Fruit fly (Drosophila melanogaster) whole organism, embryonic: ENCODE measurements around the gene CG5828.

Experiments
- Ada2b ChIP-seq: fragments of 200-800 bp; sonication (Bioruptor generic); IDR thresholded peaks from 2 replicates; pipeline ENCODE4 v1.3.6; 2022; ENCODE audit warnings: missing biosample characterization, missing genetic modification characterization
- Atf3 ChIP-seq: fragments of 200-800 bp; sonication (Bioruptor generic); optimal IDR thresholded peaks from 3 replicates; lab custom pipeline; 2016; ENCODE audit warnings: missing biosample characterization, missing genetic modification characterization
- B-H2 ChIP-seq: fragments of 200-800 bp; sonication (Bioruptor generic); optimal IDR thresholded peaks from 2 replicates; lab custom pipeline; 2018; ENCODE audit warnings: missing biosample characterization, mild to moderate bottlenecking, missing genetic modification characterization
- Bgb ChIP-seq: fragments of 200-800 bp; sonication (Bioruptor generic); IDR thresholded peaks from 2 replicates; pipeline ENCODE4 v1.3.6; 2022; ENCODE audit warnings: missing biosample characterization, missing genetic modification characterization; ENCODE audit not compliant: partially characterized antibody
- CG10979 ChIP-seq: fragments of 200-800 bp; sonication (Bioruptor generic); optimal IDR thresholded peaks from 2 replicates; lab custom pipeline; 2018; ENCODE audit warnings: missing biosample characterization, mild to moderate bottlenecking, missing genetic modification characterization, moderate library complexity
- CG1233 ChIP-seq: fragments of 200-800 bp; sonication (Bioruptor generic); optimal IDR thresholded peaks from 4 replicates; lab custom pipeline; 2018; ENCODE audit warnings: missing biosample characterization, mild to moderate bottlenecking, missing genetic modification characterization
- CG12744 ChIP-seq: fragments of 200-800 bp; sonication (Bioruptor generic); optimal IDR thresholded peaks from 2 replicates; lab custom pipeline; 2016; ENCODE audit warnings: missing biosample characterization, missing genetic modification characterization
- CG12942 ChIP-seq: fragments of 200-800 bp; sonication (Bioruptor generic); optimal IDR thresholded peaks from 3 replicates; lab custom pipeline; 2016; ENCODE audit warnings: missing biosample characterization, missing genetic modification characterization
- CG13894 ChIP-seq: fragments of 200-800 bp; sonication (Bioruptor generic); optimal IDR thresholded peaks from 3 replicates; lab custom pipeline; 2018; ENCODE audit warnings: missing biosample characterization, mild to moderate bottlenecking, missing genetic modification characterization, moderate library complexity
- CG14441 ChIP-seq: fragments of 200-800 bp; sonication (Bioruptor generic); IDR thresholded peaks from 2 replicates; pipeline ENCODE4 v1.3.6; 2022; ENCODE audit warnings: missing biosample characterization, missing genetic modification characterization
- CG15073 ChIP-seq: fragments of 200-800 bp; sonication (Bioruptor generic); optimal IDR thresholded peaks from 2 replicates; lab custom pipeline; 2016; ENCODE audit warnings: missing biosample characterization, missing genetic modification characterization
- CG16779 ChIP-seq: fragments of 200-800 bp; sonication (Bioruptor generic); IDR thresholded peaks from 2 replicates; pipeline ENCODE4 v1.3.6; 2022; ENCODE audit warnings: missing biosample characterization, missing genetic modification characterization
- CG2120 ChIP-seq: fragments of 200-800 bp; sonication (Bioruptor generic); optimal IDR thresholded peaks from 3 replicates; lab custom pipeline; 2016; ENCODE audit warnings: missing biosample characterization, missing genetic modification characterization
- CG2129 ChIP-seq: fragments of 200-800 bp; sonication (Bioruptor generic); IDR thresholded peaks from 2 replicates; pipeline ENCODE4 v1.3.6; 2022; ENCODE audit warnings: missing biosample characterization, missing genetic modification characterization; ENCODE audit not compliant: partially characterized antibody
- CG34224 ChIP-seq: fragments of 200-800 bp; sonication (Bioruptor generic); IDR thresholded peaks from 3 replicates; pipeline ENCODE4 v1.3.6; 2022; ENCODE audit warnings: missing biosample characterization, missing genetic modification characterization; ENCODE audit not compliant: partially characterized antibody
- CG34422 ChIP-seq: fragments of 200-800 bp; sonication (Bioruptor generic); IDR thresholded peaks from 3 replicates; pipeline ENCODE4 v1.3.6; 2022; ENCODE audit warnings: missing biosample characterization, missing genetic modification characterization
- CG4282 ChIP-seq: fragments of 200-800 bp; sonication (Bioruptor generic); optimal IDR thresholded peaks from 2 replicates; lab custom pipeline; 2016; ENCODE audit warnings: missing biosample characterization, missing genetic modification characterization
- CG4707 ChIP-seq: fragments of 200-800 bp; sonication (Bioruptor generic); optimal IDR thresholded peaks from 2 replicates; lab custom pipeline; 2018; ENCODE audit warnings: missing biosample characterization, mild to moderate bottlenecking, missing genetic modification characterization, moderate library complexity
- CG6813 ChIP-seq: fragments of 200-800 bp; sonication (Bioruptor generic); optimal IDR thresholded peaks from 2 replicates; lab custom pipeline; 2017; ENCODE audit warnings: missing biosample characterization, missing genetic modification characterization, mild to moderate bottlenecking, moderate library complexity, missing genetic modification reagents
- CG7786 ChIP-seq: fragments of 200-800 bp; sonication (Bioruptor generic); optimal IDR thresholded peaks from 2 replicates; lab custom pipeline; 2016; ENCODE audit warnings: missing biosample characterization, missing genetic modification characterization
- CTCF ChIP-seq: fragments of 200-800 bp; sonication (Bioruptor generic); optimal IDR thresholded peaks from 2 replicates; lab custom pipeline; 2017; ENCODE audit warnings: missing biosample characterization, mild to moderate bottlenecking, missing genetic modification characterization, moderate library complexity
- Dbx ChIP-seq: fragments of 200-800 bp; sonication (Bioruptor generic); IDR thresholded peaks from 3 replicates; pipeline ENCODE4 v1.3.6; 2022; ENCODE audit warnings: missing biosample characterization, missing genetic modification characterization
- E2f2 ChIP-seq: fragments of 200-800 bp; sonication (Bioruptor generic); IDR thresholded peaks from 2 replicates; pipeline ENCODE4 v1.3.6; 2022; ENCODE audit warnings: missing biosample characterization, missing genetic modification characterization
- Fer3 ChIP-seq: fragments of 200-800 bp; sonication (Bioruptor generic); optimal IDR thresholded peaks from 2 replicates; lab custom pipeline; 2018; ENCODE audit warnings: missing biosample characterization, mild to moderate bottlenecking, missing genetic modification characterization, moderate library complexity
- HHEX ChIP-seq: fragments of 200-800 bp; sonication (Bioruptor generic); optimal IDR thresholded peaks from 3 replicates; lab custom pipeline; 2017; ENCODE audit warnings: missing biosample characterization, mild to moderate bottlenecking, missing genetic modification characterization, missing genetic modification reagents
- Hand ChIP-seq: fragments of 200-800 bp; sonication (Bioruptor generic); optimal IDR thresholded peaks from 2 replicates; lab custom pipeline; 2017; ENCODE audit warnings: mild to moderate bottlenecking, missing biosample characterization, missing genetic modification reagents, missing genetic modification characterization
- Hsf ChIP-seq: fragments of 200-800 bp; sonication (Bioruptor generic); optimal IDR thresholded peaks from 3 replicates; lab custom pipeline; 2016; ENCODE audit warnings: missing biosample characterization, missing genetic modification characterization
- Jarid2 ChIP-seq: fragments of 200-800 bp; sonication (Bioruptor generic); optimal IDR thresholded peaks from 3 replicates; lab custom pipeline; 2017; ENCODE audit warnings: mild to moderate bottlenecking, missing biosample characterization, missing genetic modification reagents, missing genetic modification characterization
- Kr ChIP-seq: fragments of 200-800 bp; sonication (Bioruptor generic); optimal IDR thresholded peaks from 2 replicates; lab custom pipeline; 2017; ENCODE audit warnings: missing biosample characterization, mild to moderate bottlenecking, missing genetic modification characterization
- NFAT ChIP-seq: fragments of 200-800 bp; sonication (Bioruptor generic); IDR thresholded peaks from 2 replicates; pipeline ENCODE4 v1.3.6; 2022; ENCODE audit warnings: missing biosample characterization, missing genetic modification characterization
- Oaz ChIP-seq: fragments of 200-800 bp; sonication (Bioruptor generic); IDR thresholded peaks from 2 replicates; pipeline ENCODE4 v1.3.6; 2022; ENCODE audit warnings: missing biosample characterization, missing genetic modification characterization
- Poxn ChIP-seq: fragments of 200-800 bp; sonication (Bioruptor generic); IDR thresholded peaks from 2 replicates; pipeline ENCODE4 v1.3.6; 2022; ENCODE audit warnings: missing biosample characterization, missing genetic modification characterization
- Sin3A ChIP-seq: fragments of >200 bp; optimal IDR thresholded peaks from 2 replicates; lab custom pipeline; 2018
- Sry-β ChIP-seq: fragments of 200-800 bp; sonication (Bioruptor generic); optimal IDR thresholded peaks from 2 replicates; lab custom pipeline; 2018; ENCODE audit warnings: missing biosample characterization, mild to moderate bottlenecking, missing genetic modification characterization, moderate library complexity
- ac ChIP-seq: fragments of 200-800 bp; sonication (Bioruptor generic); optimal IDR thresholded peaks from 3 replicates; lab custom pipeline; 2017; ENCODE audit warnings: missing biosample characterization, mild to moderate bottlenecking, missing genetic modification characterization
- aop ChIP-seq: fragments of 200-800 bp; sonication (Bioruptor generic); IDR thresholded peaks from 2 replicates; pipeline ENCODE4 v1.3.6; 2022; ENCODE audit warnings: missing biosample characterization, missing genetic modification characterization
- ap ChIP-seq: fragments of 200-800 bp; sonication (Bioruptor generic); IDR thresholded peaks from 2 replicates; pipeline ENCODE4 v1.3.6; 2022; ENCODE audit warnings: missing biosample characterization, missing genetic modification characterization
- bsh ChIP-seq, 2 experiments: fragments of 200-800 bp; sonication (Bioruptor generic); optimal IDR thresholded peaks; 2 replicates each; lab custom pipeline; 2017 to 2018; ENCODE audit warnings: mild to moderate bottlenecking in 2 of 2, missing biosample characterization in 2 of 2, missing genetic modification characterization in 2 of 2, moderate library complexity in 1 of 2
- fu2 ChIP-seq: fragments of 200-800 bp; sonication (Bioruptor generic); optimal IDR thresholded peaks from 2 replicates; lab custom pipeline; 2016; ENCODE audit warnings: missing biosample characterization, missing genetic modification characterization
- gce ChIP-seq: fragments of 200-800 bp; sonication (Bioruptor generic); IDR thresholded peaks from 3 replicates; pipeline ENCODE4 v1.3.6; 2022; ENCODE audit warnings: missing biosample characterization, missing genetic modification characterization
- grau ChIP-seq: fragments of 200-800 bp; optimal IDR thresholded peaks from 3 replicates; lab custom pipeline; 2019; ENCODE audit warnings: missing biosample characterization, mild to moderate bottlenecking, missing genetic modification characterization, moderate library complexity
- gro ChIP-seq: fragments of 200-800 bp; sonication (Bioruptor generic); optimal IDR thresholded peaks from 2 replicates; lab custom pipeline; 2016; ENCODE audit warnings: missing biosample characterization, missing genetic modification characterization
- insv ChIP-seq, 2 experiments: fragments of 200-800 bp; sonication (Bioruptor generic); optimal IDR thresholded peaks; 3 replicates each; lab custom pipeline; 2016 to 2018; ENCODE audit warnings: missing biosample characterization in 2 of 2, missing genetic modification characterization in 2 of 2
- lilli ChIP-seq: fragments of 200-800 bp; sonication (Bioruptor generic); optimal IDR thresholded peaks from 3 replicates; lab custom pipeline; 2016; ENCODE audit warnings: missing biosample characterization, missing genetic modification characterization
- mam ChIP-seq: fragments of 200-800 bp; sonication (Bioruptor generic); optimal IDR thresholded peaks from 3 replicates; lab custom pipeline; 2016; ENCODE audit warnings: missing biosample characterization, missing genetic modification characterization
- pb ChIP-seq: fragments of 200-800 bp; sonication (Bioruptor generic); optimal IDR thresholded peaks from 3 replicates; lab custom pipeline; 2016; ENCODE audit warnings: missing biosample characterization, missing genetic modification characterization
- pum ChIP-seq: fragments of 200-800 bp; sonication (Bioruptor generic); optimal IDR thresholded peaks from 2 replicates; lab custom pipeline; 2016; ENCODE audit warnings: missing biosample characterization, missing genetic modification characterization
- ro ChIP-seq: fragments of 200-800 bp; sonication (Bioruptor generic); IDR thresholded peaks from 2 replicates; pipeline ENCODE4 v1.3.6; 2022; ENCODE audit warnings: missing biosample characterization, missing genetic modification characterization
- seq ChIP-seq: fragments of 200-800 bp; sonication (Bioruptor generic); IDR thresholded peaks from 2 replicates; pipeline ENCODE4 v1.3.6; 2022; ENCODE audit warnings: missing biosample characterization, missing genetic modification characterization
- shn ChIP-seq: fragments of 200-800 bp; sonication (Bioruptor generic); optimal IDR thresholded peaks from 3 replicates; lab custom pipeline; 2016; ENCODE audit warnings: missing biosample characterization, missing genetic modification characterization
- z ChIP-seq: fragments of 200-800 bp; sonication (Bioruptor generic); IDR thresholded peaks from 3 replicates; pipeline ENCODE4 v1.3.6; 2022; ENCODE audit warnings: missing biosample characterization, missing genetic modification characterization

The CG5828 gene

dm6 chr2L:5052367-5052914 is 41.3 kb upstream of the CG5828 start, which contains the start of gene senju (continued):
- TF ChIP-seq Hand (GFP tag; lab: Kevin White, UChicago) (peak; percentile 82), CG2129 (GFP tag; lab: Robert Waterston, UW) (no peak), CG1233 (GFP tag; lab: Kevin White, UChicago) (peak; percentile 71), B-H2 (GFP tag; lab: Kevin White, UChicago) (peak; percentile 88), mam (GFP tag; lab: Kevin White, UChicago) (peak; percentile 86), HHEX (GFP tag; lab: Kevin White, UChicago) (peak; percentile 80), aop (GFP tag; lab: Robert Waterston, UW) (peak; percentile 40; the same call in 1 of the 2 replicates), CG13894 (peak; percentile 82), Fer3 (tag; lab: Kevin White, UChicago) (peak; percentile 74), ap (GFP tag; lab: Robert Waterston, UW) (peak; percentile 75; the same call in 1 of the 2 replicates), ro (peak; percentile 43; the same call in 1 of the 2 replicates), Dbx (GFP tag; lab: Robert Waterston, UW) (peak; percentile 86), Poxn (no peak), NFAT (peak; percentile 79), z (0 out of 3 replicates have a peak, but pooled peaks have one; percentile 33), CTCF (peak; percentile 55), Oaz (GFP tag; lab: Robert Waterston, UW) (0 out of 2 replicates have a peak, but pooled peaks have one; percentile 30), Atf3 (GFP tag; lab: Kevin White, UChicago) (peak; percentile 74), Jarid2 (GFP tag; lab: Kevin White, UChicago) (peak; percentile 56), lilli (GFP tag; lab: Kevin White, UChicago) (peak; percentile 94), CG15073 (no peak), ac (GFP tag; lab: Kevin White, UChicago) (peak; percentile 15), fu2 (GFP tag; lab: Kevin White, UChicago) (peak; percentile 88), CG4282 (GFP tag; lab: Kevin White, UChicago) (peak; percentile 60), CG34422 (GFP tag; lab: Robert Waterston, UW) (peak; percentile 94), gro (GFP tag; lab: Kevin White, UChicago) (peak; percentile 90), Sin3A (lab: Kevin White, UChicago) (peak; percentile 77), CG12942 (GFP tag; lab: Kevin White, UChicago) (peak; percentile 84), Hsf (GFP tag; lab: Kevin White, UChicago) (peak; percentile 80), CG2120 (GFP tag; lab: Kevin White, UChicago) (peak; percentile 96), bsh (GFP tag; optimal IDR thresholded peaks at IDR 0.05; lab: Kevin White, UChicago) (peak; percentile 72 to 82), CG6813 (GFP tag; lab: Kevin White, UChicago) (peak; percentile 79), Kr (peak; percentile 33), CG10979 (tag; lab: Kevin White, UChicago) (peak; percentile 76), Bgb (GFP tag; lab: Robert Waterston, UW) (peak; percentile 48; the same call in 1 of the 2 replicates), CG14441 (GFP tag; lab: Robert Waterston, UW) (peak; percentile 83), CG16779 (peak; percentile 53), E2f2 (GFP tag; lab: Robert Waterston, UW) (peak; percentile 55; the same call in 1 of the 2 replicates), CG7786 (GFP tag; lab: Kevin White, UChicago) (peak; percentile 88), CG12744 (GFP tag; lab: Kevin White, UChicago) (peak; percentile 76), shn (GFP tag; lab: Kevin White, UChicago) (peak; percentile 86), seq (GFP tag; lab: Robert Waterston, UW) (peak; percentile 81), insv (GFP tag; optimal IDR thresholded peaks at IDR 0.05; lab: Kevin White, UChicago) (peak in 1 of 2 experiments; percentile 64), pum (GFP tag; lab: Kevin White, UChicago) (peak; percentile 83), Sry-β (GFP tag; lab: Kevin White, UChicago) (no peak), CG4707 (peak; percentile 65), Ada2b (GFP tag; lab: Robert Waterston, UW) (peak; percentile 81), CG34224 (GFP tag; lab: Robert Waterston, UW) (peak; percentile 63; the same call in 2 of the 3 replicates), gce (GFP tag; lab: Robert Waterston, UW) (peak; percentile 79; the same call in 2 of the 3 replicates), grau (tag; lab: Kevin White, UChicago) (peak; percentile 77), pb (GFP tag; lab: Kevin White, UChicago) (peak; percentile 79)
